Worm (Caenorhabditis elegans) whole organism, L3 larva: ENCODE measurements around the gene ttr-21.

Experiments
- ama-1 ChIP-seq: fragments of 150-350 bp; optimal IDR thresholded peaks from 2 replicates; lab custom pipeline; 2018
- ceh-82 ChIP-seq: fragments of 150-350 bp; optimal IDR thresholded peaks from 2 replicates; lab custom pipeline; 2014; ENCODE audit warnings: missing biosample characterization, missing genetic modification characterization
- elt-1 ChIP-seq: fragments of 150-350 bp; optimal IDR thresholded peaks from 2 replicates; lab custom pipeline; 2014; ENCODE audit warnings: missing biosample characterization, missing genetic modification characterization
- elt-2 ChIP-seq: sonication (generic microtip); optimal IDR thresholded peaks from 2 replicates; lab custom pipeline; 2016; ENCODE audit warnings: missing genetic modification reagents, mild to moderate bottlenecking, missing genetic modification characterization, missing compliant biosample characterization
- fkh-2 ChIP-seq: fragments of 150-350 bp; optimal IDR thresholded peaks from 2 replicates; lab custom pipeline; 2014; ENCODE audit warnings: missing biosample characterization, missing genetic modification reagents, missing genetic modification characterization
- jun-1 ChIP-seq: fragments of 150-350 bp; optimal IDR thresholded peaks from 2 replicates; lab custom pipeline; 2014; ENCODE audit warnings: missing biosample characterization, missing genetic modification reagents, missing genetic modification characterization
- nfya-1 ChIP-seq: sonication (generic microtip); optimal IDR thresholded peaks from 2 replicates; lab custom pipeline; 2017; ENCODE audit warnings: missing genetic modification characterization, mild to moderate bottlenecking, missing compliant biosample characterization, antibody characterized with exemption, moderate library complexity; ENCODE audit not compliant: insufficient read depth
- nhr-23 ChIP-seq: fragments of 150-350 bp; optimal IDR thresholded peaks from 2 replicates; lab custom pipeline; 2014; ENCODE audit warnings: missing biosample characterization, missing genetic modification reagents, missing genetic modification characterization
- nhr-25 ChIP-seq: sonication (generic microtip); optimal IDR thresholded peaks from 2 replicates; lab custom pipeline; 2017; ENCODE audit warnings: missing biosample characterization, missing genetic modification characterization
- nhr-67 ChIP-seq: fragments of 150-350 bp; optimal IDR thresholded peaks from 2 replicates; lab custom pipeline; 2014; ENCODE audit warnings: missing biosample characterization, missing genetic modification characterization
- nhr-76 ChIP-seq: fragments of 150-350 bp; sonication (generic microtip); optimal IDR thresholded peaks from 5 replicates; lab custom pipeline; 2014; ENCODE audit warnings: missing biosample characterization, missing genetic modification characterization
- skn-1 ChIP-seq: fragments of 150-350 bp; optimal IDR thresholded peaks from 2 replicates; lab custom pipeline; 2014; ENCODE audit warnings: missing biosample characterization, missing genetic modification characterization

Gene ttr-21

DNA sequence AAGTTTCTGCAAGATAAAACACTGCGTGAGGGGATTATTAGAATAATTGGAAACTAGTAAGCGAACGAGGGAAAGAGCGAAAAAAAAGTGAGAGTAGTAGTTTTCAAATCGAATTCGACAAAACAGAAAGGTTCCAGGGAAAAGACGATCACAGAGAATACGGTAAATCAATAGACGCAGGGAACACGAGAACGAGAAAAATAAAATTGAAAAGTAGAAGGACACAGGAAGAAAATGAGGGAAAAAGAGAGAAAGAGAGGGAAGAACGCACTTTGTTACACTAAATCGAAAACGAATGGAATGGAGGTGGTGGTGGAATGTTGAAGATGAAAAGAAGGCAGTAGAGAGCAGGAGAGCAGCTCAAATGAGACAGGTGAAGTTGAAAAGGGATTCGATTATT is 47.0 kb downstream of the ttr-21 start, which contains the start of gene swan-1:
Gene swan-1 (minus strand): TSS at position 6 of the 400 bp plus-strand sequence.
- TF ChIP-seq nhr-67 (tag; lab: Kevin White, UChicago) (no peak), nhr-25 (tag; lab: Kevin White, UChicago) (peak; percentile 14)

DNA sequence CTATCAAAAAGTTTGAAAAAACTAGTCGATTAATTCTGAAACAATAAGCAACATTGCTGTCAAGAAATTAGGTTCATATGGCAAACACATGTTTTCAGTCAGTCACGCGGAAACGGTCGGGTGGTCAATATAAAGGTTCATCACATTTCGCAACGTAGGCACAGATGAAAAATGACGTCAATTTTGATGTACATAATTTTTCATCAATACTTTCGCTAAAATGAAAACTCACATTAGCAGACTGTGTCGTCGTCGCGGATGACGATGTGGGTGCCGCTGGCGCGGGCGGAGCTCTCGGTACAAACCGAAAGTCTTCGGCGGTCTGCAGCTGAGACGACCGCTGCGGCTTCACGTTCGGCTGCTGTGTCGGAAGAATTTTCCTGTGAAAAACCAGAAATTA is 50.3 kb downstream of the ttr-21 start, which contains the start of gene swan-2:
Gene swan-2 (minus strand): TSS at position 380 of the 400 bp plus-strand sequence.
- TF ChIP-seq nhr-76: no peak
- no peak for TF ChIP-seq nhr-67 (tag; lab: Kevin White, UChicago)
- no peak for TF ChIP-seq fkh-2 (tag; lab: Kevin White, UChicago)
- TF ChIP-seq ama-1 (lab: Kevin White, UChicago): peak; percentile 5
- TF ChIP-seq skn-1 (tag; lab: Kevin White, UChicago): no peak
- TF ChIP-seq nfya-1 (tag; lab: Kevin White, UChicago): no peak
- TF ChIP-seq jun-1 (tag; lab: Kevin White, UChicago): no peak
- peak; percentile 5 for TF ChIP-seq elt-2 (tag; lab: Kevin White, UChicago)
- TF ChIP-seq ceh-82 (tag; lab: Kevin White, UChicago): no peak
- no peak for TF ChIP-seq elt-1 (tag; lab: Kevin White, UChicago)
- no peak for TF ChIP-seq nhr-23 (tag; lab: Kevin White, UChicago)
